Fruit fly (Drosophila melanogaster) whole organism, embryonic: ENCODE results near the gene Mlp84B.
A peak's percentile ranks its signal among the peaks of the same experiment; 100 is the strongest.

Experiments
- Aef1 ChIP-seq: fragments of 200-800 bp; sonication (Bioruptor generic); IDR thresholded peaks from 3 replicates; pipeline ENCODE4 v1.3.6; 2022; ENCODE audit warnings: missing biosample characterization, missing genetic modification characterization
- Asciz ChIP-seq: fragments of 200-800 bp; sonication (Bioruptor generic); optimal IDR thresholded peaks from 2 replicates; lab custom pipeline; 2017; ENCODE audit warnings: missing biosample characterization, mild to moderate bottlenecking, missing genetic modification characterization, missing genetic modification reagents
- Blimp-1 ChIP-seq: fragments of 200-800 bp; sonication (Bioruptor generic); optimal IDR thresholded peaks from 3 replicates; lab custom pipeline; 2018; ENCODE audit warnings: missing biosample characterization, missing genetic modification characterization, mild to moderate bottlenecking, moderate library complexity, missing genetic modification reagents
- CG10543 ChIP-seq: fragments of 200-800 bp; sonication (Bioruptor generic); optimal IDR thresholded peaks from 3 replicates; lab custom pipeline; 2017; ENCODE audit warnings: missing biosample characterization, mild to moderate bottlenecking, missing genetic modification characterization, moderate library complexity
- CG11247 ChIP-seq: fragments of 200-800 bp; sonication (Bioruptor generic); IDR thresholded peaks from 2 replicates; pipeline ENCODE4 v1.3.6; 2022; ENCODE audit warnings: missing biosample characterization, missing genetic modification characterization
- CG11560 ChIP-seq: fragments of 200-800 bp; sonication (Bioruptor generic); IDR thresholded peaks from 3 replicates; pipeline ENCODE4 v1.3.6; 2022; ENCODE audit warnings: missing biosample characterization, missing genetic modification characterization
- CG12071 ChIP-seq: fragments of 200-800 bp; sonication (Bioruptor generic); optimal IDR thresholded peaks from 3 replicates; lab custom pipeline; 2018; ENCODE audit warnings: missing biosample characterization, mild to moderate bottlenecking, missing genetic modification characterization
- CG12236 ChIP-seq: fragments of 200-800 bp; sonication (Bioruptor generic); optimal IDR thresholded peaks from 2 replicates; lab custom pipeline; 2016; ENCODE audit warnings: missing biosample characterization, missing genetic modification characterization
- CG13296 ChIP-seq: fragments of 200-800 bp; sonication (Bioruptor generic); optimal IDR thresholded peaks from 3 replicates; lab custom pipeline; 2018; ENCODE audit warnings: missing biosample characterization, mild to moderate bottlenecking, missing genetic modification characterization
- CG13624 ChIP-seq: fragments of 200-800 bp; sonication (Bioruptor generic); optimal IDR thresholded peaks from 2 replicates; lab custom pipeline; 2016; ENCODE audit warnings: missing biosample characterization, missing genetic modification characterization
- CG13894 ChIP-seq: fragments of 200-800 bp; sonication (Bioruptor generic); optimal IDR thresholded peaks from 3 replicates; lab custom pipeline; 2018; ENCODE audit warnings: missing biosample characterization, mild to moderate bottlenecking, missing genetic modification characterization, moderate library complexity
- CG15601 ChIP-seq: fragments of 200-800 bp; sonication (Bioruptor generic); optimal IDR thresholded peaks from 3 replicates; lab custom pipeline; 2019; ENCODE audit warnings: missing biosample characterization, mild to moderate bottlenecking, missing genetic modification characterization, moderate library complexity
- CG16779 ChIP-seq: fragments of 200-800 bp; sonication (Bioruptor generic); IDR thresholded peaks from 2 replicates; pipeline ENCODE4 v1.3.6; 2022; ENCODE audit warnings: missing biosample characterization, missing genetic modification characterization
- CG16813 ChIP-seq: fragments of 200-800 bp; sonication (Bioruptor generic); IDR thresholded peaks from 3 replicates; pipeline ENCODE4 v1.3.6; 2022; ENCODE audit warnings: missing biosample characterization, missing genetic modification characterization; ENCODE audit not compliant: partially characterized antibody
- CG1792 ChIP-seq: fragments of 200-800 bp; sonication (Bioruptor generic); optimal IDR thresholded peaks from 2 replicates; lab custom pipeline; 2016; ENCODE audit warnings: missing biosample characterization, missing genetic modification characterization
- CG18619 ChIP-seq: fragments of 200-800 bp; sonication (Bioruptor generic); optimal IDR thresholded peaks from 3 replicates; lab custom pipeline; 2017; ENCODE audit warnings: missing biosample characterization, mild to moderate bottlenecking, missing genetic modification characterization
- CG2875 ChIP-seq: fragments of 200-800 bp; sonication (Bioruptor generic); optimal IDR thresholded peaks from 2 replicates; lab custom pipeline; 2017; ENCODE audit warnings: missing biosample characterization, mild to moderate bottlenecking, missing genetic modification characterization, missing genetic modification reagents
- CG31388 ChIP-seq: fragments of 200-800 bp; sonication (Bioruptor generic); optimal IDR thresholded peaks from 2 replicates; lab custom pipeline; 2016; ENCODE audit warnings: missing biosample characterization, missing genetic modification characterization
- CG32767 ChIP-seq: fragments of 200-800 bp; sonication (Bioruptor generic); IDR thresholded peaks from 2 replicates; pipeline ENCODE4 v1.3.6; 2022; ENCODE audit warnings: missing biosample characterization, missing genetic modification characterization
- CG34422 ChIP-seq: fragments of 200-800 bp; sonication (Bioruptor generic); IDR thresholded peaks from 3 replicates; pipeline ENCODE4 v1.3.6; 2022; ENCODE audit warnings: missing biosample characterization, missing genetic modification characterization
- CG8290 ChIP-seq, 3 experiments: fragments of 200-800 bp; sonication (Bioruptor generic); optimal IDR thresholded peaks; 2 replicates each; lab custom pipeline; 2016 to 2019; ENCODE audit warnings: missing biosample characterization in 3 of 3, missing genetic modification characterization in 3 of 3, mild to moderate bottlenecking in 2 of 3, moderate library complexity in 1 of 3
- CG9817 ChIP-seq: fragments of 200-800 bp; sonication (Bioruptor generic); optimal IDR thresholded peaks from 2 replicates; lab custom pipeline; 2018; ENCODE audit warnings: missing biosample characterization, mild to moderate bottlenecking, missing genetic modification characterization, moderate library complexity
- Dbx ChIP-seq: fragments of 200-800 bp; sonication (Bioruptor generic); IDR thresholded peaks from 3 replicates; pipeline ENCODE4 v1.3.6; 2022; ENCODE audit warnings: missing biosample characterization, missing genetic modification characterization
- MBD-R2 ChIP-seq: fragments of 200-800 bp; sonication (Bioruptor generic); IDR thresholded peaks from 2 replicates; pipeline ENCODE4 v1.3.6; 2022; ENCODE audit warnings: missing biosample characterization, missing genetic modification characterization
- Med ChIP-seq: fragments of 200-800 bp; sonication (Bioruptor generic); peaks from one replicate; lab custom pipeline; 2016; ENCODE audit warnings: missing biosample characterization, missing genetic modification characterization, mild to moderate bottlenecking, inconsistent platforms, moderate library complexity
- Mes4 ChIP-seq: fragments of 200-800 bp; sonication (Bioruptor generic); optimal IDR thresholded peaks from 2 replicates; lab custom pipeline; 2016; ENCODE audit warnings: missing biosample characterization, missing genetic modification characterization
- Sox100B ChIP-seq: fragments of 200-800 bp; sonication (Bioruptor generic); optimal IDR thresholded peaks from 3 replicates; lab custom pipeline; 2018; ENCODE audit warnings: missing biosample characterization, mild to moderate bottlenecking, missing genetic modification characterization
- Trl ChIP-seq, 3 experiments: fragments of >200 bp in 2 of 3; fragments of 200-800 bp in 1 of 3; sonication (Bioruptor generic) in 1 of 3; optimal IDR thresholded peaks; 2 replicates in 1 of 3; 3 replicates in 2 of 3; lab custom pipeline; 2016 to 2017; ENCODE audit warnings: missing biosample characterization in 1 of 3, missing genetic modification characterization in 1 of 3
- Vsx1 ChIP-seq: fragments of 200-800 bp; sonication (Bioruptor generic); optimal IDR thresholded peaks from 2 replicates; lab custom pipeline; 2017; ENCODE audit warnings: missing biosample characterization, mild to moderate bottlenecking, missing genetic modification characterization, missing genetic modification reagents
- amos ChIP-seq: fragments of 200-800 bp; sonication (Bioruptor generic); IDR thresholded peaks from 2 replicates; pipeline ENCODE4 v1.3.6; 2022; ENCODE audit warnings: missing biosample characterization, missing genetic modification characterization; ENCODE audit not compliant: partially characterized antibody
- bowl ChIP-seq: fragments of 200-800 bp; sonication (Bioruptor generic); IDR thresholded peaks from 2 replicates; pipeline ENCODE4 v1.3.6; 2022; ENCODE audit warnings: missing biosample characterization, missing genetic modification characterization
- dimm ChIP-seq: fragments of 200-800 bp; sonication (Bioruptor generic); IDR thresholded peaks from 2 replicates; pipeline ENCODE4 v1.3.6; 2022; ENCODE audit warnings: missing biosample characterization, missing genetic modification characterization
- ewg ChIP-seq: fragments of 200-800 bp; sonication (Bioruptor generic); optimal IDR thresholded peaks from 3 replicates; lab custom pipeline; 2017; ENCODE audit warnings: mild to moderate bottlenecking, missing biosample characterization, missing genetic modification reagents, missing genetic modification characterization
- fd96Cb ChIP-seq: fragments of 200-800 bp; sonication (Bioruptor generic); optimal IDR thresholded peaks from 2 replicates; lab custom pipeline; 2018; ENCODE audit warnings: missing biosample characterization, mild to moderate bottlenecking, missing genetic modification characterization, moderate library complexity
- gt ChIP-seq: fragments of 200-800 bp; sonication (Bioruptor generic); IDR thresholded peaks from 2 replicates; pipeline ENCODE4 v1.3.6; 2022; ENCODE audit warnings: missing biosample characterization, missing genetic modification characterization
- hb ChIP-seq: fragments of 200-800 bp; sonication (Bioruptor generic); IDR thresholded peaks from 3 replicates; pipeline ENCODE4 v1.3.6; 2022; ENCODE audit warnings: missing biosample characterization, missing genetic modification characterization; ENCODE audit not compliant: partially characterized antibody
- jumu ChIP-seq: fragments of 200-800 bp; sonication (Bioruptor generic); optimal IDR thresholded peaks from 3 replicates; lab custom pipeline; 2016; ENCODE audit warnings: missing biosample characterization, missing genetic modification characterization
- lov ChIP-seq, 2 experiments: fragments of 200-800 bp in 1 of 2; fragments of >200 bp in 1 of 2; sonication (Bioruptor generic) in 1 of 2; IDR thresholded peaks in 1 of 2; optimal IDR thresholded peaks in 1 of 2; 2 replicates in 1 of 2; 3 replicates in 1 of 2; pipeline versions ENCODE4 v1.3.6 to Lab custom; 2017 to 2022; ENCODE audit warnings: missing biosample characterization in 1 of 2, missing genetic modification characterization in 1 of 2
- pb ChIP-seq: fragments of 200-800 bp; sonication (Bioruptor generic); optimal IDR thresholded peaks from 3 replicates; lab custom pipeline; 2016; ENCODE audit warnings: missing biosample characterization, missing genetic modification characterization
- pros ChIP-seq: fragments of 200-800 bp; sonication (Bioruptor generic); optimal IDR thresholded peaks from 3 replicates; lab custom pipeline; 2019; ENCODE audit warnings: missing biosample characterization, mild to moderate bottlenecking, missing genetic modification characterization, moderate library complexity
- rib ChIP-seq: fragments of 200-800 bp; sonication (Bioruptor generic); IDR thresholded peaks from 2 replicates; pipeline ENCODE4 v1.3.6; 2022; ENCODE audit warnings: missing biosample characterization, missing genetic modification characterization
- ro ChIP-seq: fragments of 200-800 bp; sonication (Bioruptor generic); IDR thresholded peaks from 2 replicates; pipeline ENCODE4 v1.3.6; 2022; ENCODE audit warnings: missing biosample characterization, missing genetic modification characterization
- stwl ChIP-seq: fragments of 200-800 bp; sonication (Bioruptor generic); optimal IDR thresholded peaks from 3 replicates; lab custom pipeline; 2018; ENCODE audit warnings: missing biosample characterization, mild to moderate bottlenecking, missing genetic modification characterization, moderate library complexity
- trh ChIP-seq: fragments of 200-800 bp; sonication (Bioruptor generic); optimal IDR thresholded peaks from 2 replicates; lab custom pipeline; 2016; ENCODE audit warnings: missing biosample characterization, missing genetic modification characterization
- vvl ChIP-seq: fragments of 200-800 bp; sonication (Bioruptor generic); IDR thresholded peaks from 2 replicates; pipeline ENCODE4 v1.3.6; 2022; ENCODE audit warnings: missing biosample characterization, missing genetic modification characterization
- zen ChIP-seq: fragments of 200-800 bp; sonication (Bioruptor generic); optimal IDR thresholded peaks from 3 replicates; lab custom pipeline; 2018; ENCODE audit warnings: missing biosample characterization, mild to moderate bottlenecking, missing genetic modification characterization, moderate library complexity
- zen2 ChIP-seq: fragments of 200-800 bp; sonication (Bioruptor generic); IDR thresholded peaks from 3 replicates; pipeline ENCODE4 v1.3.6; 2022; ENCODE audit warnings: missing biosample characterization, missing genetic modification characterization; ENCODE audit not compliant: partially characterized antibody

Gene Mlp84B

DNA sequence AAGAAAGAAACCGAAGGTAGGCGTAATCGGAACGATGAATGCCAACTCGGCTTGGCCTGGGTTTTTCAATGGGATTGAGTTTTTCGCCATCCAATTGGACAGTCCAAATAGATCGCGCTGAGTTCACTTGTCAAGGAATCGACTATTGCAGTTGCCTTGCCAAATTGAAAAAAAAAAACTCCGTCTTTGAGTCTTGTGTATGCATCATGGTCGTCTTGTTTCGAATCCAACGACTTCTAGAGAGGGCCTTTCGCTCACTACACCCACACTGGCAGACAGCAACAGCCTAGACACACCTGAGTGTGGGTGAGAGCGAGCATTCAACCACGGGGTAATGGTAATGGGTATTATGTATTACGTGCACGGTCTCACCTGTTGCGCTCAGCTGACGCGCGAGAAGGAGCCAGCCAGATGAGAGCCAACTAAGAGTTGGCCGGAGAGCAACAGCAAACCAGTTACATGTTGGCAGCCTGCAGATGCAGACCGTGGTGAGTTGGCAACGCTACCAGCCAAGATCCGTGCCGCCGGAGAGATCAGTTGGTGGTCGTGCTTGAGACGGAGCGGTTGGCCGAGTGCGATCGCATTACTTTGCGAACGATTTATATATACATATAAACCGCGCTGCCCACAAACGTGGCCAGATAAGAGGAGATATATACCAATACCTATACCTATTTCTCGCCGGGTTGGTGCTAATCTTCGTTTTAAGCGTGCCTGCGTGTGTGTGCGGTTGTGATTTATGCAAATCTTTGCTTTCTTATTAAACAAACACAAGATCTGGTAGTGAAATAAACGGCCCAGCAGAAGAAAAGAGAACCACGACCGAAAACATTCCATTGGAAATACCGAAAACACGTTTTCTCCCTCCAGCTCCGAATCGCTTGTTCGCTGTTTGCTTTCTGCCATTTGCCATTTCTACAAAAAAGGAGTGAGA lies 45.1 kb upstream of the Mlp84B start, which contains the start of gene sas (continued):
- no peak for TF ChIP-seq CG31388 (GFP tag; lab: Kevin White, UChicago)
- no peak for TF ChIP-seq CG16779
- TF ChIP-seq hb = no peak
- TF ChIP-seq CG12071 (GFP tag; lab: Kevin White, UChicago) = no peak
- no peak for TF ChIP-seq rib
- TF ChIP-seq Vsx1 (GFP tag; lab: Kevin White, UChicago) = no peak
- TF ChIP-seq CG13894 (tag; lab: Kevin White, UChicago) = peak; percentile 48
- TF ChIP-seq gt = no peak
- no peak for TF ChIP-seq Mes4 (GFP tag; lab: Kevin White, UChicago)
- 0 out of 3 replicates have a peak, but pooled peaks have one; percentile 7 for TF ChIP-seq CG16813 (GFP tag; lab: Robert Waterston, UW)
- peak; percentile 38; the same call in 1 of the 3 replicates for TF ChIP-seq CG34422
- no peak for TF ChIP-seq lov (optimal IDR thresholded peaks at IDR 0.05; lab: Kevin White, UChicago)
- TF ChIP-seq lov (GFP tag; IDR thresholded peaks at IDR 0.05; lab: Robert Waterston, UW) = no peak
- no peak for TF ChIP-seq CG8290 (GFP tag; optimal IDR thresholded peaks at IDR 0.05; lab: Kevin White, UChicago)
- peak in 1 of 2 experiments; percentile 36 for TF ChIP-seq CG8290 (tag; optimal IDR thresholded peaks at IDR 0.05; lab: Kevin White, UChicago)
- TF ChIP-seq Med (GFP tag; lab: Kevin White, UChicago) = peak; percentile 77
- no peak for TF ChIP-seq Asciz
- no peak for TF ChIP-seq ewg (GFP tag; lab: Kevin White, UChicago)
- TF ChIP-seq Trl (optimal IDR thresholded peaks at IDR 0.05; lab: Kevin White, UChicago) = peak; percentile 63 to 77
- peak; percentile 0 for TF ChIP-seq Trl (GFP tag; optimal IDR thresholded peaks at IDR 0.05; lab: Kevin White, UChicago)
- no peak for TF ChIP-seq Sox100B
- no peak for TF ChIP-seq CG1792 (GFP tag; lab: Kevin White, UChicago)
- no peak for TF ChIP-seq CG2875
- TF ChIP-seq MBD-R2 = no peak
- peak; percentile 80 for TF ChIP-seq vvl (GFP tag; lab: Robert Waterston, UW)
- TF ChIP-seq zen (tag; lab: Kevin White, UChicago) = peak; percentile 36
- peak; percentile 28; the same call in 1 of the 2 replicates for TF ChIP-seq amos (GFP tag; lab: Robert Waterston, UW)
- TF ChIP-seq CG18619 (GFP tag; lab: Kevin White, UChicago) = no peak
- TF ChIP-seq stwl (tag; lab: Kevin White, UChicago) = no peak
- no peak for TF ChIP-seq pb (GFP tag; lab: Kevin White, UChicago)
- TF ChIP-seq CG11560 (tag; lab: Robert Waterston, UW) = no peak
- no peak for TF ChIP-seq CG13624
- TF ChIP-seq ro (GFP tag; lab: Robert Waterston, UW) = no peak
- no peak for TF ChIP-seq CG11247 (GFP tag; lab: Robert Waterston, UW)
- TF ChIP-seq CG15601 = no peak
- no peak for TF ChIP-seq Blimp-1 (GFP tag; lab: Kevin White, UChicago)
- no peak for TF ChIP-seq trh
- no peak for TF ChIP-seq CG12236
- TF ChIP-seq CG13296 = peak; percentile 10
- TF ChIP-seq Dbx (GFP tag; lab: Robert Waterston, UW) = no peak
- no peak for TF ChIP-seq CG9817 (tag; lab: Kevin White, UChicago)
- no peak for TF ChIP-seq zen2 (GFP tag; lab: Robert Waterston, UW)
- TF ChIP-seq CG32767 (GFP tag; lab: Robert Waterston, UW) = no peak
- no peak for TF ChIP-seq bowl (GFP tag; lab: Robert Waterston, UW)
- no peak for TF ChIP-seq dimm (GFP tag; lab: Robert Waterston, UW)
- TF ChIP-seq CG10543 (GFP tag; lab: Kevin White, UChicago) = peak; percentile 32
- no peak for TF ChIP-seq jumu (GFP tag; lab: Kevin White, UChicago)
- no peak for TF ChIP-seq Aef1
- no peak for TF ChIP-seq fd96Cb (tag; lab: Kevin White, UChicago)
- peak; percentile 60 for TF ChIP-seq pros
